Worm (Caenorhabditis elegans) whole organism, mixed stage, embryonic: Measurements from ENCODE around the gene ZC239.4.

ENCODE experiments used
- blmp-1 ChIP-seq: fragments of 150-350 bp; optimal IDR thresholded peaks from 2 replicates; lab custom pipeline; 2014; ENCODE audit warnings: missing biosample characterization, missing genetic modification characterization
- elt-3 ChIP-seq: fragments of 150-350 bp; optimal IDR thresholded peaks from 2 replicates; lab custom pipeline; 2014; ENCODE audit warnings: missing biosample characterization, missing genetic modification characterization
- lsy-2 ChIP-seq: fragments of 150-350 bp; optimal IDR thresholded peaks from 2 replicates; lab custom pipeline; 2014; ENCODE audit warnings: missing biosample characterization, missing genetic modification characterization
- mab-5 ChIP-seq: fragments of 150-350 bp; optimal IDR thresholded peaks from 2 replicates; lab custom pipeline; 2014; ENCODE audit warnings: missing biosample characterization, missing genetic modification characterization
- nhr-12 ChIP-seq: fragments of 150-350 bp; optimal IDR thresholded peaks from 2 replicates; lab custom pipeline; 2014; ENCODE audit warnings: missing biosample characterization, missing genetic modification characterization
- pha-4 ChIP-seq: fragments of 150-350 bp; optimal IDR thresholded peaks from 2 replicates; lab custom pipeline; 2018; ENCODE audit warnings: missing biosample characterization, missing genetic modification reagents, missing genetic modification characterization
- unc-39 ChIP-seq: fragments of 150-350 bp; optimal IDR thresholded peaks from 2 replicates; lab custom pipeline; 2014; ENCODE audit warnings: missing biosample characterization, missing genetic modification characterization
- ztf-11 ChIP-seq: fragments of 150-350 bp; optimal IDR thresholded peaks from 2 replicates; lab custom pipeline; 2014; ENCODE audit warnings: missing biosample characterization, missing genetic modification characterization

- TF ChIP-seq mab-5 (tag; lab: Kevin White, UChicago) (no peak), pha-4 (tag; lab: Kevin White, UChicago) (no peak), unc-39 (no peak), blmp-1 (tag; lab: Kevin White, UChicago) (no peak), nhr-12 (no peak), ztf-11 (tag; lab: Kevin White, UChicago) (no peak), lsy-2 (tag; lab: Kevin White, UChicago) (no peak), elt-3 (tag; lab: Kevin White, UChicago) (no peak)
Measured at ce11 chrII:3224631-3225030, 10.6 kb downstream of the ZC239.4 start, which contains the start of gene ZC239.15.
